Fruit fly (Drosophila melanogaster) whole organism, adult: Measurements from ENCODE around the gene CG9672.

Experiments
- CG11617 ChIP-seq: fragments of 200-800 bp; sonication (Bioruptor generic); optimal IDR thresholded peaks from 2 replicates; lab custom pipeline; 2017; ENCODE audit warnings: mild to moderate bottlenecking, missing biosample characterization, missing genetic modification reagents, missing genetic modification characterization
- CG12768 ChIP-seq: fragments of 200-800 bp; sonication (Bioruptor generic); optimal IDR thresholded peaks from 2 replicates; lab custom pipeline; 2017; ENCODE audit warnings: missing biosample characterization, missing genetic modification characterization, mild to moderate bottlenecking, moderate library complexity, missing genetic modification reagents
- CG14711 ChIP-seq: fragments of 200-800 bp; sonication (Bioruptor generic); optimal IDR thresholded peaks from 2 replicates; lab custom pipeline; 2018; ENCODE audit warnings: missing biosample characterization, mild to moderate bottlenecking, missing genetic modification characterization, moderate library complexity
- CG7101 ChIP-seq: fragments of 200-800 bp; sonication (Bioruptor generic); optimal IDR thresholded peaks from 2 replicates; lab custom pipeline; 2018; ENCODE audit warnings: missing biosample characterization, mild to moderate bottlenecking, missing genetic modification characterization, moderate library complexity
- Crg-1 ChIP-seq: fragments of 200-800 bp; sonication (Bioruptor generic); optimal IDR thresholded peaks from 2 replicates; lab custom pipeline; 2016; ENCODE audit warnings: missing biosample characterization, missing genetic modification characterization
- Hr96 ChIP-seq: fragments of 200-800 bp; sonication (Bioruptor generic); optimal IDR thresholded peaks from 2 replicates; lab custom pipeline; 2016; ENCODE audit warnings: missing biosample characterization, missing genetic modification characterization
- Mnt ChIP-seq: fragments of 200-800 bp; sonication (Bioruptor generic); optimal IDR thresholded peaks from 2 replicates; lab custom pipeline; 2016; ENCODE audit warnings: missing biosample characterization, mild to moderate bottlenecking, missing genetic modification characterization
- bab1 ChIP-seq: fragments of 200-800 bp; sonication (Bioruptor generic); optimal IDR thresholded peaks from 3 replicates; lab custom pipeline; 2019; ENCODE audit warnings: missing biosample characterization, mild to moderate bottlenecking, missing genetic modification characterization, moderate library complexity
- cnc ChIP-seq, 2 experiments: fragments of >200 bp; optimal IDR thresholded peaks; 2 replicates each; lab custom pipeline; 2017
- kay ChIP-seq: fragments of 200-800 bp; sonication (Bioruptor generic); peaks from one replicate; lab custom pipeline; 2016; ENCODE audit warnings: missing biosample characterization, missing genetic modification characterization, borderline replicate concordance
- ovo ChIP-seq: fragments of 200-800 bp; sonication (Bioruptor generic); optimal IDR thresholded peaks from 2 replicates; lab custom pipeline; 2016; ENCODE audit warnings: missing biosample characterization, missing genetic modification characterization

- no peak for TF ChIP-seq bab1 (GFP tag; lab: Kevin White, UChicago)
- no peak for TF ChIP-seq CG7101
- TF ChIP-seq CG14711 = no peak
- TF ChIP-seq ovo (GFP tag; lab: Kevin White, UChicago) = no peak
- no peak for TF ChIP-seq CG12768 (GFP tag; lab: Kevin White, UChicago)
- TF ChIP-seq Mnt (GFP tag; lab: Kevin White, UChicago) = no peak
- TF ChIP-seq CG11617 = no peak
- TF ChIP-seq Crg-1 = no peak
- no peak for TF ChIP-seq Hr96 (GFP tag; lab: Kevin White, UChicago)
- TF ChIP-seq cnc (optimal IDR thresholded peaks at IDR 0.05; lab: Kevin White, UChicago) = no peak
- no peak for TF ChIP-seq kay (GFP tag; lab: Kevin White, UChicago)
These were observed 9.8 kb downstream of the CG9672 start for dm6 chrX:16696614-16697519.
